Worm (Caenorhabditis elegans) whole organism, mixed stage, embryonic: ENCODE measurements around the gene str-209.

Source experiments
- lsy-2 ChIP-seq: fragments of 150-350 bp; optimal IDR thresholded peaks from 2 replicates; lab custom pipeline; 2014; ENCODE audit warnings: missing biosample characterization, missing genetic modification characterization
- nhr-237 ChIP-seq: fragments of 150-350 bp; optimal IDR thresholded peaks from 2 replicates; lab custom pipeline; 2014; ENCODE audit warnings: missing biosample characterization, missing genetic modification characterization
- sptf-1 ChIP-seq: sonication (generic microtip); optimal IDR thresholded peaks from 2 replicates; lab custom pipeline; 2017; ENCODE audit warnings: mild to moderate bottlenecking, missing genetic modification characterization, moderate library complexity, missing compliant biosample characterization

DNA sequence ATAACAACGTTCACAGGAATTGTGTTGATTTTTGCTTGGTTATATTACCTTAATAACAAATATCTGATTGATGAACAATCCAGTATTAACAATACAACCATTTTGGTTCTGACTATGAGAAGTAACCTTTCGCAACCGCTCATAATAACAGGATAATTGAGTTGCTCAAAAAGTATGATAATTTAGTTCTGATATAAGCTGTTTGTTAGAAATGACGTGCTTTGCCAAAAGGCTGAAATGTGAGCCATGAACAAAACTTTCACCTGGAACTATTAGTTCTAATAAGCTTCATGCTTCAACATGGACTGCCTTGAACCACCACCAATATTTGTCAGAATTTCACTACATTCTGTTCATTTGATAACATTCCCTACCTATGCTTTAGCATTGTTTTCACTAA, 24.1 kb upstream of the str-209 start, which contains the start of gene srh-20:
- TF ChIP-seq lsy-2: no peak
- no peak for TF ChIP-seq sptf-1
- no peak for TF ChIP-seq nhr-237
